Worm (Caenorhabditis elegans): Measurements from ENCODE around the gene C05C9.3.

DNA sequence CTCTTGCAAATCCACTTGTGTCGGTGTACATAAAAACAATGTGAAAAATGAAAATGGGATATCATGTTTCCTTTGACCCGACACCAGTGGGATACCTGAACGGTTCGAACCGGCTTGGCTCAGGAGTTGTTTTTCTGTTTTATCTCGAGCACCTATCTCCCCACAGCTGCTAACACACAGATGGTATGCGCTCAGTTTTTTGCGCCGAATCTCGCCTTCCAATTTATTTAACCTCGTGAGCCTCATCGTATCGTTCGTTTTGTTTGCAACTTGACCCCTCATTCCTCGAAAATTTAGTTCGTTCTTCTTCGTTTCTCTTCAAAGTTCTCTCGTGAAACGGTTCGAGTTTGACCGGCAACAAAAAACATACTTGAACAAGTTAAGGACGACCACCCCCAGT, 7.9 kb upstream of the C05C9.3 start, which contains the start of gene C05C9.1:
- TF ChIP-seq skn-1 (tag; optimal IDR thresholded peaks at IDR 0.05): no peak
- TF ChIP-seq unc-39 (tag; optimal IDR thresholded peaks at IDR 0.05): no peak
- TF ChIP-seq nhr-77 (tag; optimal IDR thresholded peaks at IDR 0.05): no peak

Measured in whole organism, L4 larva.